Fruit fly (Drosophila melanogaster): Measurements from ENCODE around the gene CG34175.

CG34175 gene

dm6 chr2L:3428419-3429097 is 30.7 kb downstream of the CG34175 start (continued):
- TF ChIP-seq CG17359 (tag; optimal IDR thresholded peaks at IDR 0.05) (no peak), vnd (GFP tag; IDR thresholded peaks at IDR 0.05; ENCODE audit: partially characterized antibody) (no peak), Gsc (GFP tag; IDR thresholded peaks at IDR 0.05) (no peak), kah (GFP tag; optimal IDR thresholded peaks at IDR 0.05) (no peak), CG14710 (tag; optimal IDR thresholded peaks at IDR 0.05) (no peak), Nf-YA (GFP tag; IDR thresholded peaks at IDR 0.05) (no peak), CG11723 (GFP tag; optimal IDR thresholded peaks at IDR 0.05) (no peak), CG9932 (GFP tag; IDR thresholded peaks at IDR 0.05) (no peak), PHDP (tag; optimal IDR thresholded peaks at IDR 0.05) (no peak), CG15011 (GFP tag; optimal IDR thresholded peaks at IDR 0.05) (no peak), YL-1 (GFP tag; optimal IDR thresholded peaks at IDR 0.05) (no peak), Dek (tag; optimal IDR thresholded peaks at IDR 0.05) (no peak), toy (GFP tag; IDR thresholded peaks at IDR 0.05) (no peak), CG8765 (GFP tag; IDR thresholded peaks at IDR 0.05) (no peak), ara (GFP tag; IDR thresholded peaks at IDR 0.05) (no peak), CkIIα-i1 (GFP tag; IDR thresholded peaks at IDR 0.05) (no peak), B-H1 (GFP tag; IDR thresholded peaks at IDR 0.05) (no peak), Blimp-1 (GFP tag; optimal IDR thresholded peaks at IDR 0.05) (peak; percentile 79), btn (GFP tag; optimal IDR thresholded peaks at IDR 0.05) (no peak), Sox102F (GFP tag; optimal IDR thresholded peaks at IDR 0.05) (peak; percentile 6), CG14965 (GFP tag; optimal IDR thresholded peaks at IDR 0.05; ENCODE audit: borderline replicate concordance) (no peak), CG4424 (GFP tag; optimal IDR thresholded peaks at IDR 0.05) (no peak), CG13624 (GFP tag; optimal IDR thresholded peaks at IDR 0.05) (no peak), Drgx (GFP tag; IDR thresholded peaks at IDR 0.05) (peak; percentile 59), usp (GFP tag; optimal IDR thresholded peaks at IDR 0.05) (no peak), Taf1 (GFP tag; IDR thresholded peaks at IDR 0.05) (no peak), nau (GFP tag; optimal IDR thresholded peaks at IDR 0.05) (no peak), sd (tag; optimal IDR thresholded peaks at IDR 0.05) (no peak), CG3847 (GFP tag; IDR thresholded peaks at IDR 0.05) (no peak), CG4854 (GFP tag; optimal IDR thresholded peaks at IDR 0.05) (no peak), crol (GFP tag; IDR thresholded peaks at IDR 0.05) (no peak)

- TF ChIP-seq usp (GFP tag; optimal IDR thresholded peaks at IDR 0.05) (no peak), maf-S (GFP tag; optimal IDR thresholded peaks at IDR 0.05) (no peak), lbe (GFP tag; optimal IDR thresholded peaks at IDR 0.05) (no peak), D19A (tag; optimal IDR thresholded peaks at IDR 0.05) (peak; percentile 8), z (GFP tag; IDR thresholded peaks at IDR 0.05) (no peak), tin (GFP tag; optimal IDR thresholded peaks at IDR 0.05) (peak; percentile 32), Hr78 (GFP tag; optimal IDR thresholded peaks at IDR 0.05) (no peak), CG16779 (GFP tag; IDR thresholded peaks at IDR 0.05) (no peak), fd64A (GFP tag; optimal IDR thresholded peaks at IDR 0.05) (no peak), Mad (GFP tag; optimal IDR thresholded peaks at IDR 0.05) (no peak), wek (GFP tag; optimal IDR thresholded peaks at IDR 0.05) (no peak), CG11085 (GFP tag; IDR thresholded peaks at IDR 0.05) (no peak), sna (GFP tag; IDR thresholded peaks at IDR 0.05; ENCODE audit: partially characterized antibody) (no peak), Meics (GFP tag; optimal IDR thresholded peaks at IDR 0.05) (no peak), abd-A (tag; optimal IDR thresholded peaks at IDR 0.05) (no peak), CG9727 (GFP tag; optimal IDR thresholded peaks at IDR 0.05) (peak; percentile 32), ac (GFP tag; optimal IDR thresholded peaks at IDR 0.05) (no peak), HmgZ (tag; optimal IDR thresholded peaks at IDR 0.05) (no peak), ERR (GFP tag; optimal IDR thresholded peaks at IDR 0.05) (no peak), Chrac-16 (GFP tag; optimal IDR thresholded peaks at IDR 0.05) (peak; percentile 26), CG31441 (GFP tag; IDR thresholded peaks at IDR 0.05) (peak; percentile 56), CG9932 (GFP tag; IDR thresholded peaks at IDR 0.05) (no peak), CG12769 (tag; optimal IDR thresholded peaks at IDR 0.05) (peak; percentile 19)
Measured at dm6 chr2L:3435086-3435485, 37.3 kb downstream of the CG34175 start.
